Worm (Caenorhabditis elegans): ENCODE measurements around the gene F36H5.18.

DNA sequence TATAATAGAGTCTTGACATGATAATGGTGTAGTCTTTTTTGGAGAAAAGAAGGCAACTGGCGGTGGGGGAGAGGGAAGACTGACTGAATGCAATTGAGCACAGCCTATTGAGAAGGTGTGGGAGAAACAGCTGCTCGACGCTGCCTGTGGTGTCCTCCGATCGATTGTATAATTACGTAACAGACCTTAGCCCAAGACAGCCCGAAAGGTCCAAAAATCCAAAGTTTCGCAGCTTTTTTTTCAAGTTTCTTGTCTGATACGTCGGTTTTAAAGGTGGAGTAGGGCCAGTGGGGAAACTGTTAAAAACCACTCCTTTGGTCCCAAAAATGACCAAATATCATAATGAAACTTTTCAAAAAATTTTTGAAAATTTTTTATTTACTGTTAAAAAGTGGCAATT, 28.4 kb downstream of the F36H5.18 start, which contains the start of the genes C08F1.6 and fbxb-13:
- TF ChIP-seq ama-1 (optimal IDR thresholded peaks at IDR 0.05), result no peak
- TF ChIP-seq pes-1 (GFP tag; IDR thresholded peaks at IDR 0.05), result no peak
- no peak for TF ChIP-seq aly-1 (tag; optimal IDR thresholded peaks at IDR 0.05)
- no peak for TF ChIP-seq F13C5.2 (tag; optimal IDR thresholded peaks at IDR 0.05)
- no peak for TF ChIP-seq ceh-13 (GFP tag; optimal IDR thresholded peaks at IDR 0.05)
- TF ChIP-seq hnd-1 (tag; optimal IDR thresholded peaks at IDR 0.05), result no peak
- no peak for TF ChIP-seq ceh-36 (tag; optimal IDR thresholded peaks at IDR 0.05)
- no peak for TF ChIP-seq ets-7 (tag; optimal IDR thresholded peaks at IDR 0.05)
